Worm (Caenorhabditis elegans): ENCODE data around the gene C29E4.13.

C29E4.13 gene

ce11 chrIII:7900733-7901132, 27.8 kb downstream of the C29E4.13 start, which contains the start of gene best-24:
TSS of gene best-24 (plus strand) at chrIII:7901033.
- peak; percentile 17 for TF ChIP-seq lin-14 (GFP tag; optimal IDR thresholded peaks at IDR 0.05)
- TF ChIP-seq efl-1 (optimal IDR thresholded peaks at IDR 0.05): no peak
- peak in 1 of 2 experiments; percentile 87 for TF ChIP-seq efl-1 (GFP tag; optimal IDR thresholded peaks at IDR 0.05 in 1 of 2)
- no peak for TF ChIP-seq nhr-47 (tag; optimal IDR thresholded peaks at IDR 0.05)
- peak in 1 of 2 experiments; percentile 10 for TF ChIP-seq lin-35 (GFP tag; optimal IDR thresholded peaks at IDR 0.05)
- TF ChIP-seq nhr-19 (GFP tag; conservative IDR thresholded peaks at IDR 0.05): no peak
- peak; percentile 18 for TF ChIP-seq snu-23 (GFP tag; optimal IDR thresholded peaks at IDR 0.05)
- peak; percentile 23 for TF ChIP-seq blmp-1 (tag; optimal IDR thresholded peaks at IDR 0.05)
- TF ChIP-seq fkh-10 (GFP tag; optimal IDR thresholded peaks at IDR 0.05): no peak
- no peak for TF ChIP-seq rnt-1 (tag; optimal IDR thresholded peaks at IDR 0.05)

- TF ChIP-seq fkh-10 (GFP tag; optimal IDR thresholded peaks at IDR 0.05): no peak
- no peak for TF ChIP-seq ceh-82 (tag; optimal IDR thresholded peaks at IDR 0.05)
- no peak for TF ChIP-seq ztf-4 (tag; optimal IDR thresholded peaks at IDR 0.05)
- TF ChIP-seq snu-23 (GFP tag; optimal IDR thresholded peaks at IDR 0.05): peak; percentile 58
- no peak for TF ChIP-seq pax-3 (tag; optimal IDR thresholded peaks at IDR 0.05)
- peak; percentile 57 for TF ChIP-seq lin-14 (GFP tag; optimal IDR thresholded peaks at IDR 0.05)
- TF ChIP-seq alr-1 (tag; optimal IDR thresholded peaks at IDR 0.05; ENCODE audit: borderline replicate concordance): no peak
- peak; percentile 80 for TF ChIP-seq nhr-19 (GFP tag; conservative IDR thresholded peaks at IDR 0.05)
- TF ChIP-seq nhr-28 (tag; optimal IDR thresholded peaks at IDR 0.05): no peak
- TF ChIP-seq ztf-11 (tag; optimal IDR thresholded peaks at IDR 0.05): no peak
- TF ChIP-seq F16B12.6 (tag; optimal IDR thresholded peaks at IDR 0.05): no peak
- TF ChIP-seq efl-3 (GFP tag; optimal IDR thresholded peaks at IDR 0.05): no peak
- no peak for TF ChIP-seq nhr-12 (tag; optimal IDR thresholded peaks at IDR 0.05)
- no peak for TF ChIP-seq efl-1 (optimal IDR thresholded peaks at IDR 0.05)
- peak in 1 of 2 experiments; percentile 87 for TF ChIP-seq efl-1 (GFP tag; optimal IDR thresholded peaks at IDR 0.05 in 1 of 2)
- no peak for TF ChIP-seq ceh-90 (tag; optimal IDR thresholded peaks at IDR 0.05)
- peak; percentile 62 for TF ChIP-seq tbx-2 (tag; optimal IDR thresholded peaks at IDR 0.05)
- no peak for TF ChIP-seq rnt-1 (tag; optimal IDR thresholded peaks at IDR 0.05)
- peak in 5 of 6 experiments; percentile 27 to 85 (median 48) for TF ChIP-seq elt-3 (tag; optimal IDR thresholded peaks at IDR 0.05)
- no peak for TF ChIP-seq pag-3 (tag; optimal IDR thresholded peaks at IDR 0.05; ENCODE audit: borderline replicate concordance, insufficient read depth)
- TF ChIP-seq sox-4 (tag; optimal IDR thresholded peaks at IDR 0.05): no peak
- TF ChIP-seq C34B4.2 (tag; optimal IDR thresholded peaks at IDR 0.05): no peak
- no peak for TF ChIP-seq fkh-4 (tag; optimal IDR thresholded peaks at IDR 0.05; ENCODE audit: borderline replicate concordance)
- TF ChIP-seq dpl-1 (GFP tag; optimal IDR thresholded peaks at IDR 0.05): peak in 1 of 3 experiments; percentile 9
- TF ChIP-seq nhr-84 (tag; optimal IDR thresholded peaks at IDR 0.05): no peak
- no peak for TF ChIP-seq lin-39 (tag; optimal IDR thresholded peaks at IDR 0.05)
- no peak for TF ChIP-seq unc-30 (tag; optimal IDR thresholded peaks at IDR 0.05)
- no peak for TF ChIP-seq sptf-1 (tag; optimal IDR thresholded peaks at IDR 0.05)
- no peak for TF ChIP-seq ceh-8 (GFP tag; optimal IDR thresholded peaks at IDR 0.05)
- TF ChIP-seq pqm-1 (tag; optimal IDR thresholded peaks at IDR 0.05): no peak
- no peak for TF ChIP-seq swsn-7 (tag; optimal IDR thresholded peaks at IDR 0.05)
- TF ChIP-seq nhr-90 (tag; optimal IDR thresholded peaks at IDR 0.05; ENCODE audit: poor library complexity): peak; percentile 71
- peak; percentile 36 for TF ChIP-seq nhr-47 (tag; optimal IDR thresholded peaks at IDR 0.05)
- peak; percentile 1 for TF ChIP-seq nhr-237 (tag; optimal IDR thresholded peaks at IDR 0.05)
- TF ChIP-seq fkh-8 (tag; optimal IDR thresholded peaks at IDR 0.05): no peak
- no peak for TF ChIP-seq nhr-76 (tag; optimal IDR thresholded peaks at IDR 0.05)
- TF ChIP-seq C04F5.9 (tag; optimal IDR thresholded peaks at IDR 0.05): no peak
- peak in 1 of 2 experiments; percentile 49 for TF ChIP-seq lin-35 (GFP tag; optimal IDR thresholded peaks at IDR 0.05)
- peak; percentile 95 for TF ChIP-seq nhr-85 (tag)
- no peak for TF ChIP-seq aha-1 (tag; optimal IDR thresholded peaks at IDR 0.05)
- no peak for TF ChIP-seq mep-1 (tag; optimal IDR thresholded peaks at IDR 0.05)
- no peak for TF ChIP-seq mab-9 (GFP tag; IDR thresholded peaks at IDR 0.05)
- no peak for TF ChIP-seq mdl-1 (tag; optimal IDR thresholded peaks at IDR 0.05)
- no peak for TF ChIP-seq lir-3 (tag; optimal IDR thresholded peaks at IDR 0.05; ENCODE audit: poor library complexity)
- TF ChIP-seq hpl-2 (GFP tag; optimal IDR thresholded peaks at IDR 0.05): no peak
- TF ChIP-seq ets-5 (GFP tag; IDR thresholded peaks at IDR 0.05): no peak
- TF ChIP-seq C16A3.4 (tag; optimal IDR thresholded peaks at IDR 0.05): peak; percentile 22
- no peak for TF ChIP-seq unc-98 (GFP tag; IDR thresholded peaks at IDR 0.05)
Observed at ce11 chrIII:7897733-7898132, 30.8 kb downstream of the C29E4.13 start.
